Fruit fly (Drosophila melanogaster) whole organism, embryonic: ENCODE results near the gene CG43702.

Experiments
- CG10431 ChIP-seq: fragments of 200-800 bp; sonication (Bioruptor generic); optimal IDR thresholded peaks from 3 replicates; lab custom pipeline; 2018; ENCODE audit warnings: missing biosample characterization, mild to moderate bottlenecking, missing genetic modification characterization
- CG1233 ChIP-seq: fragments of 200-800 bp; sonication (Bioruptor generic); optimal IDR thresholded peaks from 4 replicates; lab custom pipeline; 2018; ENCODE audit warnings: missing biosample characterization, mild to moderate bottlenecking, missing genetic modification characterization
- CG15514 ChIP-seq: fragments of 200-800 bp; sonication (Bioruptor generic); optimal IDR thresholded peaks from 3 replicates; lab custom pipeline; 2017; ENCODE audit warnings: missing biosample characterization, missing genetic modification characterization, mild to moderate bottlenecking, moderate library complexity, missing genetic modification reagents
- CG3838 ChIP-seq: fragments of 200-800 bp; sonication (Bioruptor generic); optimal IDR thresholded peaks from 3 replicates; lab custom pipeline; 2016; ENCODE audit warnings: missing biosample characterization, missing genetic modification characterization
- CG7556 ChIP-seq: fragments of 200-800 bp; sonication (Bioruptor generic); optimal IDR thresholded peaks from 2 replicates; lab custom pipeline; 2017; ENCODE audit warnings: missing biosample characterization, mild to moderate bottlenecking, missing genetic modification characterization
- Gug ChIP-seq: fragments of 200-800 bp; sonication (Bioruptor generic); IDR thresholded peaks from 4 replicates; pipeline ENCODE4 v1.3.6; 2022; ENCODE audit warnings: missing biosample characterization, missing genetic modification characterization
- Opbp ChIP-seq: fragments of 200-800 bp; sonication (Bioruptor generic); IDR thresholded peaks from 3 replicates; pipeline ENCODE4 v1.3.6; 2022; ENCODE audit warnings: missing biosample characterization, missing genetic modification characterization; ENCODE audit not compliant: partially characterized antibody
- Sox102F ChIP-seq: fragments of 200-800 bp; sonication (Bioruptor generic); optimal IDR thresholded peaks from 2 replicates; lab custom pipeline; 2018; ENCODE audit warnings: missing biosample characterization, mild to moderate bottlenecking, missing genetic modification characterization, moderate library complexity
- fu2 ChIP-seq: fragments of 200-800 bp; sonication (Bioruptor generic); optimal IDR thresholded peaks from 2 replicates; lab custom pipeline; 2016; ENCODE audit warnings: missing biosample characterization, missing genetic modification characterization
- insv ChIP-seq, 2 experiments: fragments of 200-800 bp; sonication (Bioruptor generic); optimal IDR thresholded peaks; 3 replicates each; lab custom pipeline; 2016 to 2018; ENCODE audit warnings: missing biosample characterization in 2 of 2, missing genetic modification characterization in 2 of 2
- ken ChIP-seq: fragments of 200-800 bp; sonication (Bioruptor generic); IDR thresholded peaks from 3 replicates; pipeline ENCODE4 v1.3.6; 2022; ENCODE audit warnings: missing biosample characterization, missing genetic modification characterization
- tap ChIP-seq: fragments of 200-800 bp; optimal IDR thresholded peaks from 3 replicates; lab custom pipeline; 2019; ENCODE audit warnings: missing biosample characterization, mild to moderate bottlenecking, missing genetic modification characterization, moderate library complexity
- tin ChIP-seq: fragments of 200-800 bp; sonication (Bioruptor generic); optimal IDR thresholded peaks from 3 replicates; lab custom pipeline; 2016; ENCODE audit warnings: missing biosample characterization, missing genetic modification characterization
- vfl ChIP-seq: fragments of 200-800 bp; sonication (Bioruptor generic); optimal IDR thresholded peaks from 2 replicates; lab custom pipeline; 2016; ENCODE audit warnings: missing biosample characterization, missing genetic modification characterization

dm6 chr3L:21303659-21304058, 5.2 kb downstream of the CG43702 start:
- no peak for TF ChIP-seq Gug (GFP tag; lab: Robert Waterston, UW)
- no peak for TF ChIP-seq CG3838
- TF ChIP-seq tin (GFP tag; lab: Kevin White, UChicago): no peak
- TF ChIP-seq CG15514: no peak
- TF ChIP-seq insv (GFP tag; optimal IDR thresholded peaks at IDR 0.05; lab: Kevin White, UChicago): no peak
- no peak for TF ChIP-seq CG10431 (GFP tag; lab: Kevin White, UChicago)
- TF ChIP-seq Sox102F (GFP tag; lab: Kevin White, UChicago): no peak
- TF ChIP-seq vfl (GFP tag; lab: Kevin White, UChicago): no peak
- TF ChIP-seq tap (tag; lab: Kevin White, UChicago): no peak
- no peak for TF ChIP-seq CG1233
- no peak for TF ChIP-seq ken
- no peak for TF ChIP-seq fu2 (GFP tag; lab: Kevin White, UChicago)
- TF ChIP-seq Opbp: no peak
- TF ChIP-seq CG7556 (GFP tag; lab: Kevin White, UChicago): no peak
